Worm (Caenorhabditis elegans): ENCODE data around the gene K09C8.2.

Gene K09C8.2

DNA sequence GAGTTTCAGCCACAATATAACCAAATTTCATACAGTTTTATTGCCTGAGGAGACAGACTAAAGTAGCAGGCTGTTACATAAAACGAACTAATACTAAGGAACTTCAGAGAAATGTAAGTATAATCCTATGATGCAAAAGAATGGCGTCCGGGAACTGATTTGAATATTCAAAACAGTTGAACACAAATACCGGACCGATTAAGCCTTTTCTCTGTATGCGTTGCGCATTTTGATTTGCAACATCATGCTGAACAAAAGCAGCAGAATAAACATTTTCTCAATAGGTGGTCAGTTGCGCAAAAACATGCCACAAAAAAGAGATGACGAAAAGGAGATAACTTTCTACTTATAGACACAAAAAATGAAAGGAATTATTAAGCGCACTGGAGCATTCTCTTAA lies 35.2 kb upstream of the K09C8.2 start:
- TF ChIP-seq R02D3.7 (tag; optimal IDR thresholded peaks at IDR 0.05) (no peak), aly-2 (tag; optimal IDR thresholded peaks at IDR 0.05) (no peak), nhr-28 (tag; optimal IDR thresholded peaks at IDR 0.05) (no peak), ceh-28 (tag; optimal IDR thresholded peaks at IDR 0.05) (no peak), nfya-1 (tag; optimal IDR thresholded peaks at IDR 0.05; ENCODE audit: insufficient read depth) (no peak), ceh-9 (tag; optimal IDR thresholded peaks at IDR 0.05) (no peak), elt-1 (tag; optimal IDR thresholded peaks at IDR 0.05) (no peak), unc-39 (tag; optimal IDR thresholded peaks at IDR 0.05) (no peak), ceh-82 (tag; optimal IDR thresholded peaks at IDR 0.05) (no peak), eor-1 (tag; optimal IDR thresholded peaks at IDR 0.05) (no peak), ZK546.5 (tag; optimal IDR thresholded peaks at IDR 0.05) (no peak), skn-1 (tag; optimal IDR thresholded peaks at IDR 0.05) (no peak), lin-15B (tag; optimal IDR thresholded peaks at IDR 0.05) (no peak), ama-1 (optimal IDR thresholded peaks at IDR 0.05) (no peak), ceh-16 (tag; optimal IDR thresholded peaks at IDR 0.05) (no peak), nhr-23 (tag; optimal IDR thresholded peaks at IDR 0.05) (no peak)

DNA sequence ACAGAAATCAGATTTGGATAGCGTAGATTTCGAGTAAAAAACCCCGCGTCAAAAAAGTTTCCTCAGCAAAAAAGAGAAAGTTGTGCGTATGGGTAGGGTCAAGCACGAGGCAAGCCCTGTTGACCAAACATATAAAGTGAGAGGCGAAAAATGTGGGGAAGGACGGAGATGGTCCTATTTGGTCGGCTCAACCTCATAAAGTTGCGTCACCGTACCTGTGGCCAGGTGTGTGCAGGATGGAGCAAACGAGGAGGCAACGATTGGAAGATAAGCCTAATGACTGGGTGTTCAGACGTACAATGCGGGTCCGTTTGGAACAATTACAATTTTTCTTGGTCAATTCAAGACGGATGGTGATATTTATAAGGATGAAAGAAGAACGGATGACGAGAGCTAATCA lies 32.1 kb upstream of the K09C8.2 start:
- TF ChIP-seq ceh-28 (tag; optimal IDR thresholded peaks at IDR 0.05): no peak
- TF ChIP-seq lin-15B (tag; optimal IDR thresholded peaks at IDR 0.05): no peak
- TF ChIP-seq nhr-76 (tag; optimal IDR thresholded peaks at IDR 0.05): no peak
- TF ChIP-seq tbx-2 (tag; optimal IDR thresholded peaks at IDR 0.05): no peak
- TF ChIP-seq jun-1 (tag; optimal IDR thresholded peaks at IDR 0.05): no peak
- no peak for TF ChIP-seq elt-2 (tag; optimal IDR thresholded peaks at IDR 0.05)
- TF ChIP-seq nhr-77 (tag; optimal IDR thresholded peaks at IDR 0.05): no peak
- TF ChIP-seq ztf-4 (tag; optimal IDR thresholded peaks at IDR 0.05): no peak
- no peak for TF ChIP-seq lin-39 (tag; optimal IDR thresholded peaks at IDR 0.05)
- TF ChIP-seq pha-4 (tag; optimal IDR thresholded peaks at IDR 0.05): no peak
- TF ChIP-seq fkh-10 (GFP tag; optimal IDR thresholded peaks at IDR 0.05): no peak
- TF ChIP-seq elt-3 (tag; optimal IDR thresholded peaks at IDR 0.05): no peak
- no peak for TF ChIP-seq nhr-11 (tag; optimal IDR thresholded peaks at IDR 0.05)
- TF ChIP-seq ZK546.5 (tag; optimal IDR thresholded peaks at IDR 0.05): no peak

DNA sequence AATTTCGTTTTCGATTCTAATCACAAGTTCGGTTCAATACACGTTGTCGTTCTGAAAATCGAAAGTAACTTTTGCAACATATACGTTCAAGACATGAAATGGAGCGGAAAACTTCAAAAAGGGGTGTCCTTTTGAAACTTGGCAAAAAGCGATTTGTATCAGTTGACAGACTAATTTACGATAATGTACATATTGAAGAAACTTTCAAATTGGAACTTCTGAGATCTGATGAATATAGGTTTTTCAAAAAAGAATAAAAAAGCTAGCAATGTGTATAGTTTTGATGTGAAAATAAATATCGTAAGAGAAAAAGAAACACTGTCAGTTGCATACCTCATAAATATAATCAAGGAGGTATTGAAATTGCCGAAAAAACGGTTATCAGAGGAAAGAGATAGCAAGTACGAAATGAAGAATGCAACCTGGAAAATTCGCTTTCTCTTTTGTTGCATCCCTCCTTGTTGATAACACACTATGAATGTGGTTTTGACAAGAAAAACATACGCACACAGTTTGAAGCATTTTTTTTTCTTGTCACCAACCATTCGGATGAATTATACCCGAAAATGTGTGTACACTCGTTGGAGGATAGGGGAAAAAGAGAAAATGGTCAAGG lies 30.2 kb upstream of the K09C8.2 start, which contains the start of gene dgn-1:
dgn-1 (minus strand) TSS at position 51 of the 616 bp plus-strand sequence.
- TF ChIP-seq elt-1 (tag; optimal IDR thresholded peaks at IDR 0.05) (no peak), elt-2 (tag; optimal IDR thresholded peaks at IDR 0.05) (peak; percentile 56), skn-1 (tag; optimal IDR thresholded peaks at IDR 0.05) (no peak), pha-4 (tag; optimal IDR thresholded peaks at IDR 0.05) (peak; percentile 26)

DNA sequence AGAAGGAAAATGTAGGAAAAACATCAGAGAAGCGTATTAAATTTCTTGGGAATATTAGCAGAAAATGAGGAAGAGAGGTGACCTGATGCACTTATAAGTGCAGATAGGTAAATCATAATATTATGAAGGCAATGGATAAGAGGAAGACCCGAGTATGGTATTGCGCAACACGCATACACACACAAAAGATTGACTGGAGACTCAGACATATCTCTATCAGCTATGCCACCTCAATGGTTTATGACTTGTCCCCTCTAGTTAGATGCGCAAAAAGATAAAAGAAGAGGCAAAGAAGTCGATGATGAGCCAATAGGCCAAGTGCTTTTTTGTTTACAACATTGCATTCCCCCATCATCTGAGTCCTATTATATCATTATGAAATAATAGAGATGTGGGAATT lies 27.1 kb upstream of the K09C8.2 start:
- no peak for TF ChIP-seq nhr-76 (tag; optimal IDR thresholded peaks at IDR 0.05)
- no peak for TF ChIP-seq unc-62 (GFP tag; optimal IDR thresholded peaks at IDR 0.05)
- TF ChIP-seq ztf-4 (tag; optimal IDR thresholded peaks at IDR 0.05): no peak
- TF ChIP-seq ama-1 (optimal IDR thresholded peaks at IDR 0.05): no peak
- TF ChIP-seq lin-39 (tag; optimal IDR thresholded peaks at IDR 0.05): no peak
- TF ChIP-seq snpc-4 (tag; optimal IDR thresholded peaks at IDR 0.05): no peak
- no peak for TF ChIP-seq daf-12 (tag; optimal IDR thresholded peaks at IDR 0.05)
- no peak for TF ChIP-seq elt-3 (tag; optimal IDR thresholded peaks at IDR 0.05)
- TF ChIP-seq ceh-28 (tag; optimal IDR thresholded peaks at IDR 0.05): no peak
- no peak for TF ChIP-seq R02D3.7 (tag; optimal IDR thresholded peaks at IDR 0.05)
- no peak for TF ChIP-seq nhr-43 (tag; optimal IDR thresholded peaks at IDR 0.05; ENCODE audit: poor library complexity, severe bottlenecking)
- TF ChIP-seq nhr-25 (tag; optimal IDR thresholded peaks at IDR 0.05): no peak

DNA sequence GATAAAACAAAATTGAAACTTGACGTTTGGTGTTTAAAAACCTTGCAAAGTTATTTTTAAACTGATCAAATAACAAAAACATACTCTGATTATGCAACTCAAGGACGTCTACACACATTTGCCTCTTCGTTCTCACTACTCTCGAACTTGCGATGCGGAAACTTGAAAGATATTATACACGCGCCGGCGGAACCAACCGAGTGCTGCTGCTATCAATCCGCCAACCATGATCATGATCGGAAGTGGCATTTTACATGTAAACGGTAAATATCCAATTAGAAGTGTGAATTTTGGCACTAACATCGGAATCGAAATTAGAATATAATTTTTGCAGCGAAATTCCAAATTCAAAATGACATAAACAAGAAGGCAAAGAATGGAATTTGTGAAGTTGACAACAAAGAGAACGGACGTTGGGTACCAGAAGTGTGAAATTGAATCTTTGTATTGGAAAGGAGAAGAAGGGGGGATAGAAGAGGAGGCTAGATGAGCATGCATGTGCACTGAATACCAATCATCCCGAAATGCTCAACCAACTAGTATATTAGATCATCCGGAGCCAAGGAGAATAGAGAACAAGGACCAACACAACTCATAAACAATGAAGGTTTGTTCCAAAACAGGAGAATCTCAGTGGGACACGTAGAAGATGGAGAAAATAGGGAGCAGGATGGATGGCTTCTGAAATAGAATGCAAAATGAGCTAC lies 25.8 kb upstream of the K09C8.2 start:
- no peak for TF ChIP-seq tbx-2 (tag; optimal IDR thresholded peaks at IDR 0.05)
- no peak for TF ChIP-seq hmg-11 (tag; optimal IDR thresholded peaks at IDR 0.05)
- no peak for TF ChIP-seq aly-2 (tag; optimal IDR thresholded peaks at IDR 0.05)

Data from whole organism, L3 larva.